Worm (Caenorhabditis elegans) whole organism, L4 larva: ENCODE data around the gene msp-32.

Source experiments
- D1046.2 ChIP-seq: fragments of 200-800 bp; sonication (Bioruptor generic); IDR thresholded peaks from 2 replicates; pipeline ENCODE4 v1.3.6; 2022; ENCODE audit warnings: missing genetic modification characterization, missing compliant biosample characterization
- F49E8.2 ChIP-seq: sonication (generic microtip); optimal IDR thresholded peaks from 2 replicates; lab custom pipeline; 2016; ENCODE audit warnings: missing compliant biosample characterization, mild to moderate bottlenecking, missing genetic modification characterization, borderline replicate concordance
- R02D3.7 ChIP-seq: fragments of 150-350 bp; sonication (generic microtip); optimal IDR thresholded peaks from 3 replicates; lab custom pipeline; 2014; ENCODE audit warnings: missing biosample characterization, missing genetic modification characterization
- Y5F2A.4 ChIP-seq: fragments of 200-800 bp; sonication (Bioruptor generic); optimal IDR thresholded peaks from 2 replicates; lab custom pipeline; 2018; ENCODE audit warnings: mild to moderate bottlenecking, missing genetic modification characterization, missing compliant biosample characterization
- Y75B8A.6 ChIP-seq: fragments of 200-800 bp; sonication (Bioruptor generic); IDR thresholded peaks from 2 replicates; pipeline ENCODE4 v1.3.6; 2022; ENCODE audit warnings: missing genetic modification reagents, missing genetic modification characterization, missing compliant biosample characterization
- ZK337.2 ChIP-seq: fragments of 200-800 bp; sonication (Bioruptor generic); IDR thresholded peaks from 2 replicates; pipeline ENCODE4 v1.3.6; 2022; ENCODE audit warnings: missing genetic modification reagents, missing genetic modification characterization, missing compliant biosample characterization
- ZK546.5 ChIP-seq, 2 experiments: sonication (generic microtip); optimal IDR thresholded peaks; 2 replicates each; lab custom pipeline; 2017; ENCODE audit warnings: missing biosample characterization in 2 of 2, missing genetic modification characterization in 2 of 2
- aha-1 ChIP-seq: fragments of 150-350 bp; peaks from one replicate; lab custom pipeline; 2014; ENCODE audit warnings: missing biosample characterization, missing genetic modification characterization
- ama-1 ChIP-seq: fragments of 150-350 bp; optimal IDR thresholded peaks from 2 replicates; lab custom pipeline; 2014; ENCODE audit warnings: inconsistent platforms, mixed read lengths
- ceh-44 ChIP-seq: fragments of 200-800 bp; sonication (Bioruptor generic); IDR thresholded peaks from 2 replicates; pipeline ENCODE4 v1.3.6; 2022; ENCODE audit warnings: missing genetic modification reagents, missing genetic modification characterization, missing compliant biosample characterization
- ceh-82 ChIP-seq: sonication (generic microtip); optimal IDR thresholded peaks from 2 replicates; lab custom pipeline; 2017; ENCODE audit warnings: missing biosample characterization, missing genetic modification characterization
- daf-16 ChIP-seq, 3 experiments: sonication (generic microtip); optimal IDR thresholded peaks; 2 replicates each; lab custom pipeline; 2016 to 2017; ENCODE audit warnings: missing genetic modification characterization in 3 of 3, missing genetic modification reagents in 3 of 3, mild to moderate bottlenecking in 2 of 3, missing compliant biosample characterization in 2 of 3, missing biosample characterization in 1 of 3, moderate library complexity in 1 of 3
- dmd-6 ChIP-seq: fragments of 200-800 bp; sonication (Bioruptor generic); IDR thresholded peaks from 2 replicates; pipeline ENCODE4 v1.3.6; 2022; ENCODE audit warnings: missing genetic modification reagents, missing genetic modification characterization, missing compliant biosample characterization
- egl-27 ChIP-seq: sonication (generic microtip); optimal IDR thresholded peaks from 3 replicates; lab custom pipeline; 2017; ENCODE audit warnings: missing biosample characterization, missing genetic modification reagents, missing genetic modification characterization
- fos-1 ChIP-seq: fragments of 150-350 bp; optimal IDR thresholded peaks from 2 replicates; lab custom pipeline; 2014; ENCODE audit warnings: missing biosample characterization, missing genetic modification characterization
- gei-8 ChIP-seq: fragments of 200-800 bp; sonication (Bioruptor generic); optimal IDR thresholded peaks from 2 replicates; lab custom pipeline; 2018; ENCODE audit warnings: mild to moderate bottlenecking, missing genetic modification characterization, missing compliant biosample characterization
- hlh-11 ChIP-seq: fragments of 200-800 bp; sonication (Bioruptor generic); optimal IDR thresholded peaks from 2 replicates; lab custom pipeline; 2018; ENCODE audit warnings: mild to moderate bottlenecking, missing genetic modification characterization, missing compliant biosample characterization
- jun-1 ChIP-seq: fragments of 150-350 bp; optimal IDR thresholded peaks from 2 replicates; lab custom pipeline; 2014; ENCODE audit warnings: missing biosample characterization, missing genetic modification reagents, missing genetic modification characterization
- lin-1 ChIP-seq: fragments of 200-800 bp; sonication (Bioruptor generic); IDR thresholded peaks from 2 replicates; pipeline ENCODE4 v1.3.6; 2022; ENCODE audit warnings: missing genetic modification reagents, missing genetic modification characterization, missing compliant biosample characterization
- lin-29 ChIP-seq: fragments of 200-800 bp; sonication (Bioruptor generic); IDR thresholded peaks from 2 replicates; pipeline ENCODE4 v1.3.6; 2022; ENCODE audit warnings: missing genetic modification reagents, missing genetic modification characterization, missing compliant biosample characterization
- lin-38 ChIP-seq: fragments of 200-800 bp; sonication (Bioruptor generic); IDR thresholded peaks from 2 replicates; pipeline ENCODE4 v1.3.6; 2022; ENCODE audit warnings: missing genetic modification reagents, missing genetic modification characterization, missing compliant biosample characterization
- lsy-2 ChIP-seq, 2 experiments: fragments of 150-350 bp in 1 of 2; sonication (generic microtip) in 1 of 2; optimal IDR thresholded peaks; 2 replicates each; lab custom pipeline; 2014 to 2017; ENCODE audit warnings: missing biosample characterization in 2 of 2, missing genetic modification characterization in 2 of 2
- mdl-1 ChIP-seq, 2 experiments: fragments of 150-350 bp in 1 of 2; sonication (generic microtip) in 1 of 2; optimal IDR thresholded peaks; 2 replicates each; lab custom pipeline; 2014 to 2017; ENCODE audit warnings: missing biosample characterization in 2 of 2, missing genetic modification characterization in 2 of 2
- mes-2 ChIP-seq: sonication (generic microtip); optimal IDR thresholded peaks from 2 replicates; lab custom pipeline; 2016; ENCODE audit warnings: missing genotype, mild to moderate bottlenecking, missing genetic modification characterization, missing compliant biosample characterization; ENCODE audit not compliant: poor library complexity, severe bottlenecking
- mxl-2 ChIP-seq: fragments of 200-800 bp; sonication (Bioruptor generic); conservative IDR thresholded peaks from 2 replicates; pipeline ENCODE4 v1.3.6; 2022; ENCODE audit warnings: missing genetic modification reagents, missing genetic modification characterization, missing compliant biosample characterization
- nhr-111 ChIP-seq: fragments of 200-800 bp; sonication (Bioruptor generic); optimal IDR thresholded peaks from 2 replicates; lab custom pipeline; 2018; ENCODE audit warnings: mild to moderate bottlenecking, missing genetic modification characterization, missing compliant biosample characterization
- nhr-237 ChIP-seq: sonication (generic microtip); optimal IDR thresholded peaks from 2 replicates; lab custom pipeline; 2017; ENCODE audit warnings: missing biosample characterization, missing genetic modification characterization
- nhr-77 ChIP-seq: fragments of 150-350 bp; optimal IDR thresholded peaks from 2 replicates; lab custom pipeline; 2014; ENCODE audit warnings: missing biosample characterization, missing genetic modification characterization
- pha-4 ChIP-seq, 2 experiments: fragments of 150-350 bp in 1 of 2; fragments of 200-800 bp in 1 of 2; sonication (Bioruptor generic) in 1 of 2; IDR thresholded peaks in 1 of 2; optimal IDR thresholded peaks in 1 of 2; 2 replicates each; pipeline versions ENCODE4 v1.3.6 to Lab custom; 2014 to 2022; ENCODE audit warnings: missing genetic modification characterization in 2 of 2, missing genetic modification reagents in 2 of 2, missing biosample characterization in 1 of 2, missing compliant biosample characterization in 1 of 2
- php-3 ChIP-seq: fragments of 200-800 bp; sonication (Bioruptor generic); IDR thresholded peaks from 2 replicates; pipeline ENCODE4 v1.3.6; 2022; ENCODE audit warnings: missing genetic modification reagents, missing genetic modification characterization, missing compliant biosample characterization
- skn-1 ChIP-seq: fragments of 150-350 bp; optimal IDR thresholded peaks from 2 replicates; lab custom pipeline; 2014; ENCODE audit warnings: missing biosample characterization, missing genetic modification characterization
- spr-1 ChIP-seq: sonication (generic microtip); optimal IDR thresholded peaks from 2 replicates; lab custom pipeline; 2016; ENCODE audit warnings: mild to moderate bottlenecking, missing genetic modification characterization, missing compliant biosample characterization
- spr-3 ChIP-seq: fragments of 200-800 bp; sonication (Bioruptor generic); optimal IDR thresholded peaks from 2 replicates; lab custom pipeline; 2018; ENCODE audit warnings: mild to moderate bottlenecking, missing genetic modification characterization, missing compliant biosample characterization
- unc-130 ChIP-seq: sonication (generic microtip); optimal IDR thresholded peaks from 2 replicates; lab custom pipeline; 2016; ENCODE audit warnings: missing genetic modification reagents, missing genetic modification characterization, missing compliant biosample characterization
- zag-1 ChIP-seq: fragments of 150-350 bp; optimal IDR thresholded peaks from 2 replicates; lab custom pipeline; 2014; ENCODE audit warnings: missing biosample characterization, missing genetic modification characterization
- zfp-3 ChIP-seq: fragments of 200-800 bp; sonication (Bioruptor generic); conservative IDR thresholded peaks from 2 replicates; pipeline ENCODE4 v1.3.6; 2022; ENCODE audit warnings: missing genetic modification reagents, missing genetic modification characterization, missing compliant biosample characterization
- ztf-11 ChIP-seq: fragments of 150-350 bp; optimal IDR thresholded peaks from 2 replicates; lab custom pipeline; 2014; ENCODE audit warnings: missing biosample characterization, missing genetic modification characterization

The msp-32 gene

ce11 chrII:4891012-4891775 lies 7.4 kb upstream of the msp-32 start, which contains the start of gene gst-9 (continued):
- TF ChIP-seq mdl-1 (tag; optimal IDR thresholded peaks at IDR 0.05; lab: Kevin White, UChicago) = no peak
- no peak for TF ChIP-seq egl-27 (tag; lab: Kevin White, UChicago)
- TF ChIP-seq zag-1 = no peak
- peak; percentile 42 for TF ChIP-seq hlh-11 (tag; lab: Kevin White, UChicago)
- TF ChIP-seq ceh-44 = no peak
- no peak for TF ChIP-seq nhr-77 (tag; lab: Kevin White, UChicago)
- no peak; the same call in 1 of the 2 replicates for TF ChIP-seq Y75B8A.6
- TF ChIP-seq ceh-82 = no peak
- TF ChIP-seq nhr-237 (tag; lab: Kevin White, UChicago) = no peak
- TF ChIP-seq ZK546.5 (tag; optimal IDR thresholded peaks at IDR 0.05; lab: Kevin White, UChicago) = no peak
- TF ChIP-seq php-3 (GFP tag; lab: Robert Waterston, UW) = 0 out of 2 replicates have a peak, but pooled peaks have one; percentile 45
- no peak for TF ChIP-seq jun-1
- no peak for TF ChIP-seq daf-16 (GFP tag; optimal IDR thresholded peaks at IDR 0.05; lab: Kevin White, UChicago)
- TF ChIP-seq daf-16 (tag; optimal IDR thresholded peaks at IDR 0.05; lab: Kevin White, UChicago) = peak; percentile 59
- peak; percentile 17 for TF ChIP-seq Y5F2A.4 (GFP tag; lab: Kevin White, UChicago)
- no peak for TF ChIP-seq gei-8 (GFP tag; lab: Kevin White, UChicago)
- no peak for TF ChIP-seq ztf-11 (tag; lab: Kevin White, UChicago)
- no peak for TF ChIP-seq unc-130 (GFP tag; lab: Kevin White, UChicago)
- TF ChIP-seq pha-4 (GFP tag; IDR thresholded peaks at IDR 0.05; lab: Robert Waterston, UW) = 0 out of 2 replicates have a peak, but pooled peaks have one; percentile 52
- TF ChIP-seq pha-4 (tag; optimal IDR thresholded peaks at IDR 0.05; lab: Kevin White, UChicago) = no peak
- TF ChIP-seq D1046.2 (GFP tag; lab: Robert Waterston, UW) = no peak
- TF ChIP-seq fos-1 (tag; lab: Kevin White, UChicago) = no peak
- TF ChIP-seq lin-38 (GFP tag; lab: Robert Waterston, UW) = peak; percentile 48
- peak; percentile 65 for TF ChIP-seq aha-1 (tag; lab: Kevin White, UChicago)
- no peak for TF ChIP-seq F49E8.2
- no peak for TF ChIP-seq skn-1 (tag; lab: Kevin White, UChicago)
- TF ChIP-seq lin-1 (GFP tag; lab: Robert Waterston, UW) = no peak
- TF ChIP-seq ZK337.2 (GFP tag; lab: Robert Waterston, UW) = no peak
- TF ChIP-seq ama-1 (lab: Kevin White, UChicago) = peak; percentile 69
- TF ChIP-seq R02D3.7 (tag; lab: Kevin White, UChicago) = no peak
- 0 out of 2 replicates have a peak, but pooled peaks have one; percentile 8 for TF ChIP-seq dmd-6
- peak; percentile 23 for TF ChIP-seq spr-1 (tag; lab: Kevin White, UChicago)
- TF ChIP-seq nhr-111 = no peak
- no peak for TF ChIP-seq lin-29
- TF ChIP-seq spr-3 (GFP tag; lab: Kevin White, UChicago) = peak; percentile 25
- TF ChIP-seq zfp-3 (GFP tag; lab: Robert Waterston, UW) = peak; percentile 92
- TF ChIP-seq mxl-2 (GFP tag; lab: Robert Waterston, UW) = 0 out of 2 replicates have a peak, but pooled peaks have one; percentile 28
- TF ChIP-seq, all 104 proteins: peak for 29

DNA sequence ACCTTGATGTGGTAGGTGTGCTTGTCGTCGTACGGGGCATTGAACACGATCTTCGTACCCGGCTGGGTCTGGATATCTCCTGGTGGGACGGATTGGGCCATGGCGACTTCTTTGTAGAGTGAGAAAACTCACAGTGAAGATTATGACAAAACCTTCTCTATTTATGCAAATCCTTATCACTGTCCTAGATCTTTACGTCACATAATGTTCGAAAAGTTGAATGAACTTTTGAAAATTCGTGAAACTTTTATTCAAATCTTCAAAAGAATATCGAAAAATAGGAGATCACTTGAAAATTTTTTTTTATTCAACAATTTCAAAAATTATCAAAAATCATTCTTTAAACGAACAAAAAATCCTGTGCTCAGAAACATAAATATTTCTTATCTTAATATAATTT lies 6.0 kb upstream of the msp-32 start, which contains the start of gene msp-33:
Gene msp-33 (minus strand): TSS at position 101 of the 400 bp plus-strand sequence.
- TF ChIP-seq aha-1 (tag; lab: Kevin White, UChicago) (peak; percentile 1), lsy-2 (tag; optimal IDR thresholded peaks at IDR 0.05; lab: Kevin White, UChicago) (no peak), mes-2 (no peak)
